Fruit fly (Drosophila melanogaster) whole organism, wandering third instar larva: Measurements from ENCODE around the gene CG32444.

ENCODE experiments used
- Abd-B ChIP-seq: fragments of >200 bp; optimal IDR thresholded peaks from 2 replicates; lab custom pipeline; 2017; ENCODE audit warnings: missing biosample characterization, missing genetic modification characterization
- CG9705 ChIP-seq: fragments of 200-800 bp; sonication (Bioruptor generic); optimal IDR thresholded peaks from 2 replicates; lab custom pipeline; 2018; ENCODE audit warnings: missing biosample characterization, mild to moderate bottlenecking, missing genetic modification characterization
- Sp1 ChIP-seq: fragments of 200-800 bp; sonication (Bioruptor generic); optimal IDR thresholded peaks from 3 replicates; lab custom pipeline; 2019; ENCODE audit warnings: missing biosample characterization, mild to moderate bottlenecking, missing genetic modification characterization, moderate library complexity
- br ChIP-seq: fragments of 200-800 bp; sonication (Bioruptor generic); optimal IDR thresholded peaks from 2 replicates; lab custom pipeline; 2016; ENCODE audit warnings: missing biosample characterization, missing genetic modification characterization
- jim ChIP-seq: fragments of 175-275, 200-325 bp; sonication (Bioruptor generic); optimal IDR thresholded peaks from 2 replicates; lab custom pipeline; 2016; ENCODE audit warnings: missing biosample characterization, mild to moderate bottlenecking, missing genetic modification characterization
- sage ChIP-seq: fragments of 200-800 bp; sonication (Bioruptor generic); optimal IDR thresholded peaks from 2 replicates; lab custom pipeline; 2016; ENCODE audit warnings: missing biosample characterization, mild to moderate bottlenecking, missing genetic modification characterization
- sv ChIP-seq: fragments of 200-800 bp; sonication (Bioruptor generic); optimal IDR thresholded peaks from 3 replicates; lab custom pipeline; 2016; ENCODE audit warnings: missing biosample characterization, missing genetic modification characterization
- tai ChIP-seq: sonication (Bioruptor generic); optimal IDR thresholded peaks from 2 replicates; lab custom pipeline; 2016; ENCODE audit warnings: missing biosample characterization, missing genetic modification characterization
- usp ChIP-seq: fragments of >200 bp; optimal IDR thresholded peaks from 2 replicates; lab custom pipeline; 2017; ENCODE audit warnings: missing biosample characterization, missing genetic modification characterization

DNA sequence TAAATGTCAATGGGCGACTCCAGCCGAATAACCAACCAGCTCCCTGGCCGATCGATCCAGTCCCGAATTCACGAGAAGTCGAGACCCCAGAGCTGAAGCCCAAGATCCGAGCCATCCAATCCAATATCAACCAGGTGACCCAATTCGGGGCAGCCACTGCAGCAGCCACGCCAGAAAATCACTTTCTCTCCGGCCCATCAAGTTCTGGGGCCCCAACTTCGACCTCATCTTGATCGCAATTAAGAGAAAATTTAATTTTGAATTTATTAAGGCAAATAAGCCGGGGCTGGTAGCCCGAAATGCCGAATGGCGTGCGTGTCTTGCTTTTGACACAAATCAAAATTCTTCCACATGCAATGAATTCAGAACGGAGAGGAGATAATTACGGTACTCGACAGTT, 11.1 kb downstream of the CG32444 start:
- no peak for TF ChIP-seq tai (GFP tag; lab: Kevin White, UChicago)
- TF ChIP-seq sage (GFP tag; lab: Kevin White, UChicago) = no peak
- no peak for TF ChIP-seq br
- TF ChIP-seq Abd-B (GFP tag; lab: Kevin White, UChicago) = no peak
- TF ChIP-seq CG9705 (GFP tag; lab: Kevin White, UChicago) = no peak
- TF ChIP-seq Sp1 (GFP tag; lab: Kevin White, UChicago) = no peak
- TF ChIP-seq sv (GFP tag; lab: Kevin White, UChicago) = no peak
- TF ChIP-seq usp (GFP tag; lab: Kevin White, UChicago) = no peak
- TF ChIP-seq jim (GFP tag; lab: Kevin White, UChicago) = no peak
